Worm (Caenorhabditis elegans) whole organism, mixed stage, embryonic: ENCODE data around the gene F49C5.12.

Experiments used
- M03D4.4 ChIP-seq: sonication (generic microtip); optimal IDR thresholded peaks from 2 replicates; lab custom pipeline; 2017; ENCODE audit warnings: mild to moderate bottlenecking, missing genetic modification characterization, missing compliant biosample characterization
- bed-3 ChIP-seq: fragments of 200-800 bp; sonication (Bioruptor generic); optimal IDR thresholded peaks from 3 replicates; lab custom pipeline; 2018; ENCODE audit warnings: mild to moderate bottlenecking, missing genetic modification characterization, moderate library complexity, missing compliant biosample characterization
- blmp-1 ChIP-seq: fragments of 150-350 bp; optimal IDR thresholded peaks from 2 replicates; lab custom pipeline; 2014; ENCODE audit warnings: missing biosample characterization, missing genetic modification characterization
- ceh-39 ChIP-seq: fragments of 150-350 bp; optimal IDR thresholded peaks from 2 replicates; lab custom pipeline; 2014; ENCODE audit warnings: missing biosample characterization, missing genetic modification characterization
- ceh-43 ChIP-seq: fragments of 200-800 bp; sonication (Bioruptor generic); optimal IDR thresholded peaks from 2 replicates; lab custom pipeline; 2018; ENCODE audit warnings: mild to moderate bottlenecking, missing genetic modification characterization, moderate library complexity, missing compliant biosample characterization
- ceh-83 ChIP-seq: fragments of 200-800 bp; sonication (Bioruptor generic); optimal IDR thresholded peaks from 2 replicates; lab custom pipeline; 2018; ENCODE audit warnings: mild to moderate bottlenecking, missing genetic modification characterization, missing compliant biosample characterization
- ces-1 ChIP-seq: fragments of 150-350 bp; optimal IDR thresholded peaks from 2 replicates; lab custom pipeline; 2014; ENCODE audit warnings: missing biosample characterization, missing genetic modification reagents, missing genetic modification characterization
- cnd-1 ChIP-seq: fragments of 200-800 bp; sonication (Bioruptor generic); optimal IDR thresholded peaks from 2 replicates; lab custom pipeline; 2018; ENCODE audit warnings: mild to moderate bottlenecking, missing genetic modification characterization, missing compliant biosample characterization
- drap-1 ChIP-seq: fragments of 200-800 bp; sonication (Bioruptor generic); optimal IDR thresholded peaks from 3 replicates; lab custom pipeline; 2018; ENCODE audit warnings: mild to moderate bottlenecking, missing genetic modification characterization, missing compliant biosample characterization
- elt-1 ChIP-seq: sonication (generic microtip); optimal IDR thresholded peaks from 2 replicates; lab custom pipeline; 2017; ENCODE audit warnings: missing genetic modification characterization, mild to moderate bottlenecking, missing compliant biosample characterization, antibody characterized with exemption, moderate library complexity, borderline replicate concordance; ENCODE audit not compliant: insufficient read depth
- elt-3 ChIP-seq: fragments of 150-350 bp; optimal IDR thresholded peaks from 2 replicates; lab custom pipeline; 2014; ENCODE audit warnings: missing biosample characterization, missing genetic modification characterization
- flh-1 ChIP-seq: fragments of 200-800 bp; sonication (Bioruptor generic); optimal IDR thresholded peaks from 2 replicates; lab custom pipeline; 2018; ENCODE audit warnings: mild to moderate bottlenecking, missing genetic modification characterization, moderate library complexity, missing compliant biosample characterization
- hlh-1 ChIP-seq: fragments of 150-350 bp; optimal IDR thresholded peaks from 2 replicates; lab custom pipeline; 2014; ENCODE audit warnings: missing biosample characterization, missing genetic modification reagents, missing genetic modification characterization
- lin-13 ChIP-seq: fragments of 150-350 bp; optimal IDR thresholded peaks from 2 replicates; lab custom pipeline; 2014; ENCODE audit warnings: missing biosample characterization, missing genetic modification characterization
- lsy-2 ChIP-seq: fragments of 150-350 bp; optimal IDR thresholded peaks from 2 replicates; lab custom pipeline; 2014; ENCODE audit warnings: missing biosample characterization, missing genetic modification characterization
- mab-5 ChIP-seq: fragments of 150-350 bp; optimal IDR thresholded peaks from 2 replicates; lab custom pipeline; 2014; ENCODE audit warnings: missing biosample characterization, missing genetic modification characterization
- mep-1 ChIP-seq: fragments of 150-350 bp; optimal IDR thresholded peaks from 2 replicates; lab custom pipeline; 2017; ENCODE audit warnings: missing biosample characterization, missing genetic modification reagents, missing genetic modification characterization, inconsistent platforms
- mls-2 ChIP-seq: sonication (generic microtip); optimal IDR thresholded peaks from 2 replicates; lab custom pipeline; 2016; ENCODE audit warnings: mild to moderate bottlenecking, missing genetic modification characterization, moderate library complexity, missing compliant biosample characterization
- nhr-12 ChIP-seq: fragments of 150-350 bp; optimal IDR thresholded peaks from 2 replicates; lab custom pipeline; 2014; ENCODE audit warnings: missing biosample characterization, missing genetic modification characterization
- nhr-2 ChIP-seq: fragments of 150-350 bp; optimal IDR thresholded peaks from 2 replicates; lab custom pipeline; 2014; ENCODE audit warnings: missing biosample characterization, missing genetic modification characterization
- nhr-237 ChIP-seq: fragments of 150-350 bp; optimal IDR thresholded peaks from 2 replicates; lab custom pipeline; 2014; ENCODE audit warnings: missing biosample characterization, missing genetic modification characterization
- nhr-28 ChIP-seq: fragments of 150-350 bp; optimal IDR thresholded peaks from 2 replicates; lab custom pipeline; 2014; ENCODE audit warnings: missing biosample characterization, missing genetic modification characterization
- sem-2 ChIP-seq: fragments of 200-800 bp; sonication (Bioruptor generic); optimal IDR thresholded peaks from 2 replicates; lab custom pipeline; 2018; ENCODE audit warnings: mild to moderate bottlenecking, missing genetic modification characterization, missing compliant biosample characterization
- snpc-4 ChIP-seq: fragments of 150-350 bp; optimal IDR thresholded peaks from 2 replicates; lab custom pipeline; 2014; ENCODE audit warnings: missing biosample characterization, missing genetic modification characterization
- sptf-1 ChIP-seq: sonication (generic microtip); optimal IDR thresholded peaks from 2 replicates; lab custom pipeline; 2017; ENCODE audit warnings: mild to moderate bottlenecking, missing genetic modification characterization, moderate library complexity, missing compliant biosample characterization
- tbx-8 ChIP-seq: fragments of 200-800 bp; sonication (Bioruptor generic); optimal IDR thresholded peaks from 2 replicates; lab custom pipeline; 2018; ENCODE audit warnings: mild to moderate bottlenecking, missing genetic modification characterization, moderate library complexity, missing compliant biosample characterization
- unc-120 ChIP-seq: sonication (generic microtip); optimal IDR thresholded peaks from 2 replicates; lab custom pipeline; 2017; ENCODE audit warnings: missing genetic modification characterization, missing compliant biosample characterization; ENCODE audit not compliant: poor library complexity, severe bottlenecking
- unc-39 ChIP-seq: fragments of 150-350 bp; optimal IDR thresholded peaks from 2 replicates; lab custom pipeline; 2014; ENCODE audit warnings: missing biosample characterization, missing genetic modification characterization
- zip-8 ChIP-seq: fragments of 150-350 bp; optimal IDR thresholded peaks from 2 replicates; lab custom pipeline; 2014; ENCODE audit warnings: missing biosample characterization, missing genetic modification characterization
- ztf-11 ChIP-seq: fragments of 150-350 bp; optimal IDR thresholded peaks from 2 replicates; lab custom pipeline; 2014; ENCODE audit warnings: missing biosample characterization, missing genetic modification characterization

The F49C5.12 gene

ce11 chrII:12518008-12518407, 42.1 kb downstream of the F49C5.12 start:
- TF ChIP-seq bed-3 (GFP tag; lab: Kevin White, UChicago) (no peak), M03D4.4 (tag; lab: Kevin White, UChicago) (no peak), ceh-43 (GFP tag; lab: Kevin White, UChicago) (no peak), unc-39 (tag; lab: Kevin White, UChicago) (no peak), ztf-11 (tag; lab: Kevin White, UChicago) (no peak), sptf-1 (tag; lab: Kevin White, UChicago) (no peak), drap-1 (GFP tag; lab: Kevin White, UChicago) (no peak), ceh-39 (tag; lab: Kevin White, UChicago) (no peak), nhr-28 (tag; lab: Kevin White, UChicago) (no peak), snpc-4 (no peak), lsy-2 (tag; lab: Kevin White, UChicago) (no peak), elt-3 (tag; lab: Kevin White, UChicago) (no peak), flh-1 (no peak), nhr-237 (no peak), elt-1 (tag; lab: Kevin White, UChicago) (no peak), zip-8 (tag; lab: Kevin White, UChicago) (no peak), blmp-1 (tag; lab: Kevin White, UChicago) (no peak), sem-2 (no peak), tbx-8 (GFP tag; lab: Kevin White, UChicago) (no peak), mep-1 (tag; lab: Kevin White, UChicago) (no peak)

DNA sequence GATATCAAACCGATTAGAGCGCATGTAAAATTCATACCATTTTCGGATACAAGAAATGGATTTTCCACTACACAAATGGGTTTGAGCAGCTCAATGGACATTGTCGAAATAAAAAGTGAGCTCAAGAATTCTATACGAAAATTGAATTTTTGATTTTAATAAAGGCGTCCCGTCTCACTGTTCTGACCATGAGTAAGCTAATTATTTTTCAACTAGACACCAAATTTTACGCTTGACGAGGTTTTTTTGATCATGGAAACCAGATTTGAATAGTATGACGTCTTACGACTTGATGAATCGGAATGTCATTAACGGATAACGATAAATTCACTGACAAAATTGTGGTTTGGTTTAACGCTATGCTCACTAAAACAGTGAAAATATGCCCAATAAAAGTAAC, 43.8 kb downstream of the F49C5.12 start, which contains the start of gene srh-61:
Gene srh-61, minus strand, starts transcription at position 101 of the 400 bp plus-strand sequence.
- TF ChIP-seq ceh-39 (tag; lab: Kevin White, UChicago) = no peak
- TF ChIP-seq bed-3 (GFP tag; lab: Kevin White, UChicago) = no peak
- TF ChIP-seq blmp-1 (tag; lab: Kevin White, UChicago) = no peak
- no peak for TF ChIP-seq snpc-4
- TF ChIP-seq mls-2 (tag; lab: Kevin White, UChicago) = no peak
- TF ChIP-seq lsy-2 (tag; lab: Kevin White, UChicago) = no peak
- TF ChIP-seq lin-13 = no peak
- no peak for TF ChIP-seq ces-1
- TF ChIP-seq zip-8 (tag; lab: Kevin White, UChicago) = no peak
- no peak for TF ChIP-seq sptf-1 (tag; lab: Kevin White, UChicago)
- no peak for TF ChIP-seq ztf-11 (tag; lab: Kevin White, UChicago)
- TF ChIP-seq hlh-1 (tag; lab: Kevin White, UChicago) = no peak
- TF ChIP-seq ceh-83 (GFP tag; lab: Kevin White, UChicago) = no peak
- TF ChIP-seq flh-1 = no peak
- no peak for TF ChIP-seq unc-120 (tag; lab: Kevin White, UChicago)
- TF ChIP-seq mep-1 (tag; lab: Kevin White, UChicago) = no peak
- no peak for TF ChIP-seq M03D4.4 (tag; lab: Kevin White, UChicago)
- no peak for TF ChIP-seq elt-3 (tag; lab: Kevin White, UChicago)
- no peak for TF ChIP-seq tbx-8 (GFP tag; lab: Kevin White, UChicago)

- TF ChIP-seq cnd-1 (tag; lab: Kevin White, UChicago) = no peak
- no peak for TF ChIP-seq drap-1 (GFP tag; lab: Kevin White, UChicago)
- TF ChIP-seq elt-3 (tag; lab: Kevin White, UChicago) = no peak
- TF ChIP-seq lin-13 = no peak
- no peak for TF ChIP-seq ceh-43 (GFP tag; lab: Kevin White, UChicago)
- no peak for TF ChIP-seq hlh-1 (tag; lab: Kevin White, UChicago)
- TF ChIP-seq sptf-1 (tag; lab: Kevin White, UChicago) = no peak
- TF ChIP-seq sem-2 = no peak
- TF ChIP-seq M03D4.4 (tag; lab: Kevin White, UChicago) = no peak
- TF ChIP-seq zip-8 (tag; lab: Kevin White, UChicago) = no peak
- no peak for TF ChIP-seq nhr-28 (tag; lab: Kevin White, UChicago)
- no peak for TF ChIP-seq mab-5 (tag; lab: Kevin White, UChicago)
- no peak for TF ChIP-seq unc-120 (tag; lab: Kevin White, UChicago)
- no peak for TF ChIP-seq nhr-237
- TF ChIP-seq nhr-2 (tag; lab: Kevin White, UChicago) = no peak
- TF ChIP-seq ceh-83 (GFP tag; lab: Kevin White, UChicago) = no peak
- TF ChIP-seq nhr-12 (tag; lab: Kevin White, UChicago) = no peak
These were observed 45.5 kb downstream of the F49C5.12 start, which contains the start of gene srh-69 for ce11 chrII:12514620-12515019. TSS of gene srh-69 (minus strand) at chrII:12514720.

DNA sequence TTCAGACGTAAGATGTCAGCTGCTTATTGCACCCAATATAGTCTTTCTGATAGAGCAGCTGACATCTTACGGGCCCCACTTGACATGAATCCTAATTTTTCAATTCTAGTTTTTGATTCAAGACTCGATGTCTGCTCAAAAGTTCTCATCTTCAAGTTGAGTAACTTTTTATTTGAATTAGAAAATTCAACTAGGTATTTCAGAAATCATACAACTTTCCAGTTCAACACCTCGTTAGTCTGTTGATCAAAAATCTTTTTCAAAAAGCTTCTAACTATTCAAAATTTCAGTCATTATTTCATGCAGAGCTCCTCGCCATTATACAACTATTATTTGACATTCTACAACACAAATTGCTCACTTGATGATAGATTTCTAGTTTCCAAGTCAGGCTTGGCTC, 48.2 kb downstream of the F49C5.12 start, which contains the start of gene srh-73:
Gene srh-73, plus strand, starts transcription at position 301 of the 400 bp plus-strand sequence.
- TF ChIP-seq ztf-11 (tag; lab: Kevin White, UChicago) (no peak), sptf-1 (tag; lab: Kevin White, UChicago) (no peak), drap-1 (GFP tag; lab: Kevin White, UChicago) (no peak), ceh-39 (tag; lab: Kevin White, UChicago) (no peak), sem-2 (no peak), lin-13 (no peak), flh-1 (no peak), elt-3 (tag; lab: Kevin White, UChicago) (no peak), lsy-2 (tag; lab: Kevin White, UChicago) (no peak)
